Fruit fly (Drosophila melanogaster) whole organism, embryonic: ENCODE measurements around the gene Tyler.

Experiments
- Blimp-1 ChIP-seq: fragments of 200-800 bp; sonication (Bioruptor generic); optimal IDR thresholded peaks from 3 replicates; lab custom pipeline; 2018; ENCODE audit warnings: missing biosample characterization, missing genetic modification characterization, mild to moderate bottlenecking, moderate library complexity, missing genetic modification reagents
- CG10147 ChIP-seq: fragments of 200-800 bp; sonication (Bioruptor generic); optimal IDR thresholded peaks from 2 replicates; lab custom pipeline; 2019; ENCODE audit warnings: missing biosample characterization, mild to moderate bottlenecking, missing genetic modification characterization, moderate library complexity
- CG10274 ChIP-seq: fragments of 200-800 bp; sonication (Bioruptor generic); optimal IDR thresholded peaks from 3 replicates; lab custom pipeline; 2017; ENCODE audit warnings: missing biosample characterization, mild to moderate bottlenecking, missing genetic modification characterization
- CG10366 ChIP-seq: fragments of 200-800 bp; sonication (Bioruptor generic); IDR thresholded peaks from 2 replicates; pipeline ENCODE4 v1.3.6; 2022; ENCODE audit warnings: missing biosample characterization, missing genetic modification characterization
- CG10959 ChIP-seq: fragments of 200-800 bp; sonication (Bioruptor generic); IDR thresholded peaks from 2 replicates; pipeline ENCODE4 v1.3.6; 2022; ENCODE audit warnings: missing biosample characterization, missing genetic modification characterization
- CG11504 ChIP-seq: fragments of 200-800 bp; sonication (Bioruptor generic); optimal IDR thresholded peaks from 3 replicates; lab custom pipeline; 2019; ENCODE audit warnings: missing biosample characterization, mild to moderate bottlenecking, missing genetic modification characterization, moderate library complexity
- CG11695 ChIP-seq: fragments of 200-800 bp; sonication (Bioruptor generic); IDR thresholded peaks from 3 replicates; pipeline ENCODE4 v1.3.6; 2022; ENCODE audit warnings: missing biosample characterization, missing genetic modification characterization
- CG13624 ChIP-seq: fragments of 200-800 bp; sonication (Bioruptor generic); optimal IDR thresholded peaks from 2 replicates; lab custom pipeline; 2016; ENCODE audit warnings: missing biosample characterization, missing genetic modification characterization
- CG1792 ChIP-seq: fragments of 200-800 bp; sonication (Bioruptor generic); optimal IDR thresholded peaks from 2 replicates; lab custom pipeline; 2016; ENCODE audit warnings: missing biosample characterization, missing genetic modification characterization
- CG2712 ChIP-seq: fragments of 200-800 bp; optimal IDR thresholded peaks from 3 replicates; lab custom pipeline; 2019; ENCODE audit warnings: missing biosample characterization, mild to moderate bottlenecking, missing genetic modification characterization, moderate library complexity
- CG31365 ChIP-seq: fragments of 200-800 bp; sonication (Bioruptor generic); optimal IDR thresholded peaks from 2 replicates; lab custom pipeline; 2018; ENCODE audit warnings: missing biosample characterization, mild to moderate bottlenecking, missing genetic modification characterization
- CG33557 ChIP-seq: fragments of 200-800 bp; sonication (Bioruptor generic); optimal IDR thresholded peaks from 2 replicates; lab custom pipeline; 2019; ENCODE audit warnings: missing biosample characterization, mild to moderate bottlenecking, missing genetic modification characterization, moderate library complexity
- CG34422 ChIP-seq: fragments of 200-800 bp; sonication (Bioruptor generic); IDR thresholded peaks from 3 replicates; pipeline ENCODE4 v1.3.6; 2022; ENCODE audit warnings: missing biosample characterization, missing genetic modification characterization
- CG43689 ChIP-seq: fragments of 200-800 bp; sonication (Bioruptor generic); IDR thresholded peaks from 2 replicates; pipeline ENCODE4 v1.3.6; 2022; ENCODE audit warnings: missing biosample characterization, missing genetic modification characterization
- CG4424 ChIP-seq: fragments of 200-800 bp; sonication (Bioruptor generic); optimal IDR thresholded peaks from 3 replicates; lab custom pipeline; 2016; ENCODE audit warnings: missing biosample characterization, missing genetic modification characterization
- CG4730 ChIP-seq: fragments of 200-800 bp; sonication (Bioruptor generic); IDR thresholded peaks from 2 replicates; pipeline ENCODE4 v1.3.6; 2022; ENCODE audit warnings: missing biosample characterization, missing genetic modification characterization
- CG6254 ChIP-seq: fragments of 200-800 bp; sonication (Bioruptor generic); optimal IDR thresholded peaks from 3 replicates; lab custom pipeline; 2017; ENCODE audit warnings: mild to moderate bottlenecking, missing biosample characterization, missing genetic modification reagents, missing genetic modification characterization
- CG7839 ChIP-seq: fragments of 200-800 bp; sonication (Bioruptor generic); optimal IDR thresholded peaks from 3 replicates; lab custom pipeline; 2018; ENCODE audit warnings: missing biosample characterization, mild to moderate bottlenecking, missing genetic modification characterization, moderate library complexity
- CG9932 ChIP-seq: fragments of 200-800 bp; sonication (Bioruptor generic); IDR thresholded peaks from 2 replicates; pipeline ENCODE4 v1.3.6; 2022; ENCODE audit warnings: missing biosample characterization, missing genetic modification characterization
- Camta ChIP-seq: fragments of 200-800 bp; sonication (Bioruptor generic); optimal IDR thresholded peaks from 2 replicates; lab custom pipeline; 2016; ENCODE audit warnings: missing biosample characterization, missing genetic modification characterization
- Dbx ChIP-seq: fragments of 200-800 bp; sonication (Bioruptor generic); IDR thresholded peaks from 3 replicates; pipeline ENCODE4 v1.3.6; 2022; ENCODE audit warnings: missing biosample characterization, missing genetic modification characterization
- Dip2 ChIP-seq: fragments of 200-800 bp; sonication (Bioruptor generic); IDR thresholded peaks from 2 replicates; pipeline ENCODE4 v1.3.6; 2022; ENCODE audit warnings: missing biosample characterization, missing genetic modification characterization
- Ets65A ChIP-seq: fragments of 200-800 bp; sonication (Bioruptor generic); peaks from one replicate; lab custom pipeline; 2016; ENCODE audit warnings: missing biosample characterization, missing genetic modification characterization
- Ets97D ChIP-seq: fragments of 200-800 bp; sonication (Bioruptor generic); optimal IDR thresholded peaks from 3 replicates; lab custom pipeline; 2016; ENCODE audit warnings: missing biosample characterization, missing genetic modification characterization
- HmgZ ChIP-seq: fragments of 200-800 bp; sonication (Bioruptor generic); optimal IDR thresholded peaks from 2 replicates; lab custom pipeline; 2018; ENCODE audit warnings: missing biosample characterization, mild to moderate bottlenecking, missing genetic modification characterization
- Kr ChIP-seq: fragments of 200-800 bp; sonication (Bioruptor generic); optimal IDR thresholded peaks from 2 replicates; lab custom pipeline; 2017; ENCODE audit warnings: missing biosample characterization, mild to moderate bottlenecking, missing genetic modification characterization
- YL-1 ChIP-seq: fragments of 200-800 bp; sonication (Bioruptor generic); optimal IDR thresholded peaks from 3 replicates; lab custom pipeline; 2017; ENCODE audit warnings: missing biosample characterization, mild to moderate bottlenecking, missing genetic modification characterization
- br ChIP-seq: fragments of >200 bp; optimal IDR thresholded peaks from 2 replicates; lab custom pipeline; 2017
- cad ChIP-seq: fragments of >200 bp; optimal IDR thresholded peaks from 2 replicates; lab custom pipeline; 2017; ENCODE audit warnings: missing biosample characterization, missing genetic modification characterization
- caup ChIP-seq: fragments of 200-800 bp; sonication (Bioruptor generic); optimal IDR thresholded peaks from 3 replicates; lab custom pipeline; 2017; ENCODE audit warnings: missing biosample characterization, mild to moderate bottlenecking, missing genetic modification characterization, moderate library complexity; ENCODE audit not compliant: severe bottlenecking
- dan ChIP-seq: fragments of 200-800 bp; sonication (Bioruptor generic); IDR thresholded peaks from 2 replicates; pipeline ENCODE4 v1.3.6; 2022; ENCODE audit warnings: missing biosample characterization, missing genetic modification characterization
- ems ChIP-seq: fragments of 200-800 bp; sonication (Bioruptor generic); optimal IDR thresholded peaks from 3 replicates; lab custom pipeline; 2016; ENCODE audit warnings: missing biosample characterization, missing genetic modification characterization
- eve ChIP-seq, 2 experiments: fragments of >200 bp; optimal IDR thresholded peaks; 2 replicates each; lab custom pipeline; 2017; ENCODE audit warnings: missing biosample characterization in 2 of 2, missing genetic modification characterization in 2 of 2
- eyg ChIP-seq: fragments of 200-800 bp; sonication (Bioruptor generic); optimal IDR thresholded peaks from 3 replicates; lab custom pipeline; 2016; ENCODE audit warnings: missing biosample characterization, missing genetic modification characterization
- gcm ChIP-seq: fragments of 200-800 bp; sonication (Bioruptor generic); optimal IDR thresholded peaks from 2 replicates; lab custom pipeline; 2019; ENCODE audit warnings: missing biosample characterization, mild to moderate bottlenecking, missing genetic modification characterization, moderate library complexity
- gcm2 ChIP-seq: fragments of 200-800 bp; sonication (Bioruptor generic); optimal IDR thresholded peaks from 2 replicates; lab custom pipeline; 2016; ENCODE audit warnings: missing biosample characterization, missing genetic modification characterization
- grn ChIP-seq: fragments of 200-800 bp; sonication (Bioruptor generic); optimal IDR thresholded peaks from 3 replicates; lab custom pipeline; 2017; ENCODE audit warnings: missing biosample characterization, missing genetic modification characterization
- gt ChIP-seq: fragments of 200-800 bp; sonication (Bioruptor generic); IDR thresholded peaks from 2 replicates; pipeline ENCODE4 v1.3.6; 2022; ENCODE audit warnings: missing biosample characterization, missing genetic modification characterization
- hb ChIP-seq: fragments of 200-800 bp; sonication (Bioruptor generic); IDR thresholded peaks from 3 replicates; pipeline ENCODE4 v1.3.6; 2022; ENCODE audit warnings: missing biosample characterization, missing genetic modification characterization; ENCODE audit not compliant: partially characterized antibody
- inv ChIP-seq: fragments of 200-800 bp; sonication (Bioruptor generic); IDR thresholded peaks from 2 replicates; pipeline ENCODE4 v1.3.6; 2022; ENCODE audit warnings: missing biosample characterization, missing genetic modification characterization; ENCODE audit not compliant: partially characterized antibody
- knrl ChIP-seq: fragments of 200-800 bp; sonication (Bioruptor generic); IDR thresholded peaks from 3 replicates; pipeline ENCODE4 v1.3.6; 2022; ENCODE audit warnings: missing biosample characterization, missing genetic modification characterization; ENCODE audit not compliant: partially characterized antibody
- mirr ChIP-seq: fragments of 200-800 bp; sonication (Bioruptor generic); optimal IDR thresholded peaks from 3 replicates; lab custom pipeline; 2018; ENCODE audit warnings: missing biosample characterization, mild to moderate bottlenecking, missing genetic modification characterization
- nerfin-2 ChIP-seq: fragments of 200-800 bp; sonication (Bioruptor generic); IDR thresholded peaks from 2 replicates; pipeline ENCODE4 v1.3.6; 2022; ENCODE audit warnings: missing biosample characterization, missing genetic modification characterization; ENCODE audit not compliant: partially characterized antibody
- peb ChIP-seq: fragments of 200-800 bp; sonication (Bioruptor generic); IDR thresholded peaks from 2 replicates; pipeline ENCODE4 v1.3.6; 2022; ENCODE audit warnings: missing biosample characterization, missing genetic modification characterization
- sd ChIP-seq: fragments of 200-800 bp; sonication (Bioruptor generic); optimal IDR thresholded peaks from 3 replicates; lab custom pipeline; 2018; ENCODE audit warnings: missing biosample characterization, mild to moderate bottlenecking, missing genetic modification characterization, moderate library complexity
- sens-2 ChIP-seq: fragments of 200-800 bp; sonication (Bioruptor generic); IDR thresholded peaks from 2 replicates; pipeline ENCODE4 v1.3.6; 2022; ENCODE audit warnings: missing biosample characterization, missing genetic modification characterization
- sqz ChIP-seq: fragments of 200-800 bp; sonication (Bioruptor generic); optimal IDR thresholded peaks from 3 replicates; lab custom pipeline; 2018; ENCODE audit warnings: missing biosample characterization, mild to moderate bottlenecking, missing genetic modification characterization
- stwl ChIP-seq: fragments of 200-800 bp; sonication (Bioruptor generic); optimal IDR thresholded peaks from 3 replicates; lab custom pipeline; 2018; ENCODE audit warnings: missing biosample characterization, mild to moderate bottlenecking, missing genetic modification characterization, moderate library complexity
- trh ChIP-seq: fragments of 200-800 bp; sonication (Bioruptor generic); optimal IDR thresholded peaks from 2 replicates; lab custom pipeline; 2016; ENCODE audit warnings: missing biosample characterization, missing genetic modification characterization
- twi ChIP-seq: fragments of 200-800 bp; optimal IDR thresholded peaks from 2 replicates; lab custom pipeline; 2019; ENCODE audit warnings: missing biosample characterization, mild to moderate bottlenecking, missing genetic modification characterization, moderate library complexity
- zen ChIP-seq: fragments of 200-800 bp; sonication (Bioruptor generic); optimal IDR thresholded peaks from 3 replicates; lab custom pipeline; 2018; ENCODE audit warnings: missing biosample characterization, mild to moderate bottlenecking, missing genetic modification characterization, moderate library complexity
- zf30C ChIP-seq: fragments of 200-800 bp; sonication (Bioruptor generic); optimal IDR thresholded peaks from 3 replicates; lab custom pipeline; 2018; ENCODE audit warnings: missing biosample characterization, mild to moderate bottlenecking, missing genetic modification characterization

The Tyler gene

DNA sequence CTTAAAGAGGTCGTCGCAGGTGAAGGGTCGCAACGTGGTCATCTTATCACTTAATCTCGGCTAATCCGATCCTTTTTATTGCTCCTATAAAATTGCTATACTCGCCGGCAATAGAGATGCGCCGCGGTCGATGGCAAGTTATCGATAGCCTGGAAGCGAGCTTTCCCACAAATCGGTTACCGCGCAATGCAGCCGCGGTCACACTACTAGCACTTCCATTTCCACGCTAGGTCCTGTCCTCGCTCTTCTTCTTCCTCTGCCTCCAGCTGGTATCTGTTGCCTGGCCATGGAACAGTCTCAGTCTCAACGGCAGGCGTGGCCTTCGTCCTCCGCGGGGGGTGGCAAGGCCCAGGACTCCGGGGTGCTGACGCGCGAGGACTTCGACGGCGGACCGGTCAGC is 11.6 kb downstream of the Tyler start, which contains the start of the genes Naa20A and MKP-4 (continued):
- no peak for TF ChIP-seq CG4730 (GFP tag; lab: Robert Waterston, UW)
- no peak for TF ChIP-seq sqz (GFP tag; lab: Kevin White, UChicago)
- TF ChIP-seq Ets97D (GFP tag; lab: Kevin White, UChicago) = peak; percentile 49
- TF ChIP-seq CG6254 (GFP tag; lab: Kevin White, UChicago) = no peak
- no peak for TF ChIP-seq CG10366
- TF ChIP-seq CG43689 = no peak
- no peak for TF ChIP-seq CG11695 (GFP tag; lab: Robert Waterston, UW)
- TF ChIP-seq sd (tag; lab: Kevin White, UChicago) = no peak
- no peak for TF ChIP-seq grn (GFP tag; lab: Kevin White, UChicago)
- TF ChIP-seq eyg (GFP tag; lab: Kevin White, UChicago) = no peak
- TF ChIP-seq br (lab: Kevin White, UChicago) = no peak
- TF ChIP-seq peb (GFP tag; lab: Robert Waterston, UW) = no peak
- peak; percentile 35; the same call in 1 of the 2 replicates for TF ChIP-seq CG9932 (GFP tag; lab: Robert Waterston, UW)
- no peak for TF ChIP-seq ems (GFP tag; lab: Kevin White, UChicago)
- TF ChIP-seq CG4424 (GFP tag; lab: Kevin White, UChicago) = no peak
- no peak for TF ChIP-seq dan (GFP tag; lab: Robert Waterston, UW)
- TF ChIP-seq Camta (GFP tag; lab: Kevin White, UChicago) = no peak
- TF ChIP-seq trh (GFP tag; lab: Kevin White, UChicago) = no peak
- 0 out of 2 replicates have a peak, but pooled peaks have one; percentile 30 for TF ChIP-seq nerfin-2 (GFP tag; lab: Robert Waterston, UW)
- TF ChIP-seq Kr (GFP tag; lab: Kevin White, UChicago) = no peak
- TF ChIP-seq Dip2 (GFP tag; lab: Robert Waterston, UW) = no peak
- no peak for TF ChIP-seq gcm (GFP tag; lab: Kevin White, UChicago)
- TF ChIP-seq CG10274 (GFP tag; lab: Kevin White, UChicago) = no peak
- no peak for TF ChIP-seq caup (GFP tag; lab: Kevin White, UChicago)
- TF ChIP-seq CG11504 (tag; lab: Kevin White, UChicago) = no peak
- TF ChIP-seq CG2712 (tag; lab: Kevin White, UChicago) = no peak
- peak; percentile 55; the same call in 1 of the 2 replicates for TF ChIP-seq inv (GFP tag; lab: Robert Waterston, UW)
- no peak for TF ChIP-seq zen
- no peak for TF ChIP-seq CG10959 (GFP tag; lab: Robert Waterston, UW)
- no peak for TF ChIP-seq CG31365 (tag; lab: Kevin White, UChicago)
- TF ChIP-seq CG34422 = no peak
- TF ChIP-seq Dbx (GFP tag; lab: Robert Waterston, UW) = no peak
- TF ChIP-seq stwl (tag; lab: Kevin White, UChicago) = peak; percentile 48
- TF ChIP-seq Blimp-1 (GFP tag; lab: Kevin White, UChicago) = no peak
- no peak for TF ChIP-seq gt (GFP tag; lab: Robert Waterston, UW)
- no peak for TF ChIP-seq twi (tag; lab: Kevin White, UChicago)
- TF ChIP-seq YL-1 (GFP tag; lab: Kevin White, UChicago) = peak; percentile 31
- no peak for TF ChIP-seq CG1792
- no peak for TF ChIP-seq zf30C (GFP tag; lab: Kevin White, UChicago)
- TF ChIP-seq mirr (GFP tag; lab: Kevin White, UChicago) = no peak
- no peak for TF ChIP-seq hb (GFP tag; lab: Robert Waterston, UW)
- peak; percentile 34 for TF ChIP-seq HmgZ (tag; lab: Kevin White, UChicago)
- TF ChIP-seq eve (GFP tag; optimal IDR thresholded peaks at IDR 0.05; lab: Kevin White, UChicago) = no peak
- no peak for TF ChIP-seq gcm2
- TF ChIP-seq Ets65A = no peak
- peak; percentile 31 for TF ChIP-seq CG13624 (GFP tag; lab: Kevin White, UChicago)
- no peak for TF ChIP-seq cad
- TF ChIP-seq knrl = peak; percentile 68
- no peak for TF ChIP-seq CG33557 (GFP tag; lab: Kevin White, UChicago)
- TF ChIP-seq CG7839 (tag; lab: Kevin White, UChicago) = no peak
- no peak for TF ChIP-seq CG10147 (GFP tag; lab: Kevin White, UChicago)
- no peak for TF ChIP-seq sens-2 (GFP tag; lab: Robert Waterston, UW)
